Fruit fly (Drosophila melanogaster) whole organism, prepupa: ENCODE results near the gene ago.

Experiments
- Blimp-1 ChIP-seq: fragments of 200-800 bp; sonication (Bioruptor generic); optimal IDR thresholded peaks from 3 replicates; lab custom pipeline; 2017; ENCODE audit warnings: missing biosample characterization, missing genetic modification characterization, mild to moderate bottlenecking, moderate library complexity, missing genetic modification reagents
- CG10631 ChIP-seq: fragments of 200-800 bp; sonication (Bioruptor generic); optimal IDR thresholded peaks from 2 replicates; lab custom pipeline; 2016; ENCODE audit warnings: missing biosample characterization, missing genetic modification characterization
- CG15336 ChIP-seq: fragments of 200-800 bp; sonication (Bioruptor generic); IDR thresholded peaks from 2 replicates; pipeline ENCODE4 v1.3.6; 2022; ENCODE audit warnings: missing biosample characterization, missing genetic modification characterization
- Ets96B ChIP-seq: fragments of 200-800 bp; optimal IDR thresholded peaks from 2 replicates; lab custom pipeline; 2019; ENCODE audit warnings: missing biosample characterization, mild to moderate bottlenecking, missing genetic modification characterization, moderate library complexity
- Lpt ChIP-seq: fragments of 200-800 bp; sonication (Bioruptor generic); optimal IDR thresholded peaks from 3 replicates; lab custom pipeline; 2016; ENCODE audit warnings: missing biosample characterization, missing genetic modification characterization
- Sox15 ChIP-seq: fragments of 200-800 bp; sonication (Bioruptor generic); optimal IDR thresholded peaks from 3 replicates; lab custom pipeline; 2016; ENCODE audit warnings: missing biosample characterization, missing genetic modification characterization
- cyc ChIP-seq: fragments of 200-800 bp; sonication (Bioruptor generic); optimal IDR thresholded peaks from 3 replicates; lab custom pipeline; 2016; ENCODE audit warnings: missing biosample characterization, missing genetic modification characterization
- dac ChIP-seq: fragments of 200-800 bp; sonication (Bioruptor generic); optimal IDR thresholded peaks from 2 replicates; lab custom pipeline; 2017; ENCODE audit warnings: missing biosample characterization, mild to moderate bottlenecking, missing genetic modification characterization
- fd85E ChIP-seq: fragments of 200-800 bp; sonication (Bioruptor generic); optimal IDR thresholded peaks from 3 replicates; lab custom pipeline; 2016; ENCODE audit warnings: missing biosample characterization, missing genetic modification characterization
- fkh ChIP-seq: fragments of 200-800 bp; sonication (Bioruptor generic); optimal IDR thresholded peaks from 3 replicates; lab custom pipeline; 2017; ENCODE audit warnings: missing biosample characterization, mild to moderate bottlenecking, missing genetic modification characterization, moderate library complexity

dm6 chr3L:4261177-4261576 lies 7.1 kb upstream of the ago start:
- no peak for TF ChIP-seq dac (GFP tag; lab: Kevin White, UChicago)
- TF ChIP-seq fkh (GFP tag; lab: Kevin White, UChicago), result no peak
- TF ChIP-seq Sox15 (GFP tag; lab: Kevin White, UChicago), result no peak
- TF ChIP-seq cyc, result no peak
- TF ChIP-seq Blimp-1 (GFP tag; lab: Kevin White, UChicago), result no peak
- no peak for TF ChIP-seq CG15336 (GFP tag; lab: Robert Waterston, UW)
- no peak for TF ChIP-seq Ets96B (tag; lab: Kevin White, UChicago)
- TF ChIP-seq fd85E (GFP tag; lab: Kevin White, UChicago), result no peak
- no peak for TF ChIP-seq Lpt
- TF ChIP-seq CG10631 (GFP tag; lab: Kevin White, UChicago), result no peak
